Worm (Caenorhabditis elegans): ENCODE measurements around the gene sru-27.

The sru-27 gene

DNA sequence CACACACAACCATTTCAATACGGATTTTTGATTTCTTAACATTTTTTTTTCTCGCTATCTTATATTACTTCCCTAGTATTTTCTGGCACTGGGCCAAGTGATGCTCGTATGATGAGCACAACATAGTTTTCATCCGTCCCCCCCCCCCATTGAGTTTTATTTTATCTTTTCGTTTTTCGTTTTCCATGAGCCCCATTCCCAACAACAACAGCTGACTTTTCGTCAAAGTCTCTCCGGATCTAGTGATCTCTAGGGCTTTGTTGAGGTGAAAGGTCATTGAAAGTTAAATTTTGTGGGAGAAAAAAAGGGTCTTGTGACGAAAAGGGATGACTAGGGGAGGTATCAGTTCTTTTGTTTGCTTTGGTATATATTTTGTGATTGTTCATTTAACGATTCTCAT is 18.4 kb upstream of the sru-27 start (continued):
- TF ChIP-seq nhr-85 (tag) (no peak), rnt-1 (tag; optimal IDR thresholded peaks at IDR 0.05) (peak; percentile 83), nhr-28 (tag; optimal IDR thresholded peaks at IDR 0.05) (no peak)

DNA sequence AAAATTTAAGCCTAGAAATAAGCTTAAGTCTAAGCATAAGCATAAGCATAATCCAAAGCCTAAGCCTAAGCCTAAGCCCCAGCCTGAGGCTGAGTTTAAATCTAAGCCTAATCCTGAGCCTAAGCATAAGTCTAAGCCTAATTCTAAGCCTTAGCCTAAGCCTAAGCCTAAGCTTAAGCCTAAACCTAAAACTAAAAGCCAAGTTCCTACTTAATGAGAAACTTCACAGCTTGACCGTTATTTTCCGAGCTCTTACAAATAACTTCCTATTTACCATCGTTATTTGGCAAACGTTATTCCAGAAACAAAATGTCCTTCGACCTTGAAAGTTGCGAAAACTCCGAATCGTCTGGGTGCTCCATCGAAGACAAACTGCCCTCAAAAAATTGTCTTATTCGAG is 17.5 kb upstream of the sru-27 start, which contains the start of gene C38C3.4:
Gene C38C3.4, plus strand, starts transcription at position 301 of the 400 bp plus-strand sequence.
- TF ChIP-seq isw-1 (GFP tag; IDR thresholded peaks at IDR 0.05) (no peak), nhr-28 (tag; optimal IDR thresholded peaks at IDR 0.05) (no peak), vab-15 (tag; optimal IDR thresholded peaks at IDR 0.05) (no peak), C04F5.9 (tag; optimal IDR thresholded peaks at IDR 0.05) (no peak), dpl-1 (GFP tag; optimal IDR thresholded peaks at IDR 0.05) (no peak), nhr-76 (tag; optimal IDR thresholded peaks at IDR 0.05) (no peak), unc-86 (tag; optimal IDR thresholded peaks at IDR 0.05) (no peak), nhr-90 (tag; optimal IDR thresholded peaks at IDR 0.05; ENCODE audit: poor library complexity) (no peak), lin-14 (GFP tag; optimal IDR thresholded peaks at IDR 0.05) (no peak), ceh-63 (GFP tag; optimal IDR thresholded peaks at IDR 0.05) (no peak), ama-1 (optimal IDR thresholded peaks at IDR 0.05) (no peak), unc-130 (tag; optimal IDR thresholded peaks at IDR 0.05) (no peak), fos-1 (tag; optimal IDR thresholded peaks at IDR 0.05) (no peak), fkh-10 (GFP tag; optimal IDR thresholded peaks at IDR 0.05) (no peak), ceh-8 (GFP tag; optimal IDR thresholded peaks at IDR 0.05) (no peak)

DNA sequence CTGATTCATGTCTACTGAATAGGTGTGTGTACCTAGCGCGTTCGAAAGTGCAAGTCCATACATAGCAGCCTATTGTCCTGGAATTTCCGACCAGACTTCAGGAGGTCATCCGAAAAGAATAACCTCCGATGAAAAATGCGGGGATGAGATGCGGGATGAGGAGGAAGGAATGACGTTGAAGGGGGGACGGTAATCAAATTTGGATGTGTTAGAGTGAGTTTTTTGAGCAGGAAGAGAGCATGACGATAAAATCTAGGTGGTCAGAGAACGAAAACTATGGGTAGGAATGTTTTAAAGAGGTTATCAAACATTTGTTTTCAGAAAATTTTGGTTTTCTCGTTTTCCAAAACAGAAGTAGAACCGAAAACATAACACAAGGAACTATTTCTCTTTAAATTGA is 13.2 kb upstream of the sru-27 start:
- TF ChIP-seq ces-1 (GFP tag; optimal IDR thresholded peaks at IDR 0.05) (peak; percentile 76), mab-9 (GFP tag; IDR thresholded peaks at IDR 0.05) (no peak), lir-3 (tag; optimal IDR thresholded peaks at IDR 0.05; ENCODE audit: poor library complexity) (no peak), C04F5.9 (tag; optimal IDR thresholded peaks at IDR 0.05) (no peak), nhr-20 (tag; optimal IDR thresholded peaks at IDR 0.05) (no peak), unc-86 (tag; optimal IDR thresholded peaks at IDR 0.05) (no peak), nhr-76 (tag; optimal IDR thresholded peaks at IDR 0.05) (no peak), lin-39 (tag; optimal IDR thresholded peaks at IDR 0.05) (no peak), nhr-237 (tag; optimal IDR thresholded peaks at IDR 0.05) (no peak), mdl-1 (tag; optimal IDR thresholded peaks at IDR 0.05) (no peak), snpc-4 (tag; optimal IDR thresholded peaks at IDR 0.05) (no peak), hlh-17 (GFP tag; optimal IDR thresholded peaks at IDR 0.05; ENCODE audit: borderline replicate concordance) (no peak), unc-62 (GFP tag; optimal IDR thresholded peaks at IDR 0.05) (no peak), vab-15 (tag; optimal IDR thresholded peaks at IDR 0.05) (no peak), sup-37 (GFP tag; optimal IDR thresholded peaks at IDR 0.05) (no peak), pqm-1 (tag; optimal IDR thresholded peaks at IDR 0.05) (no peak), dpl-1 (GFP tag; optimal IDR thresholded peaks at IDR 0.05) (no peak), tbx-2 (tag; optimal IDR thresholded peaks at IDR 0.05) (no peak), unc-98 (GFP tag; IDR thresholded peaks at IDR 0.05) (no peak), nhr-19 (GFP tag; conservative IDR thresholded peaks at IDR 0.05) (no peak), nhr-28 (tag; optimal IDR thresholded peaks at IDR 0.05) (no peak), ama-1 (optimal IDR thresholded peaks at IDR 0.05) (no peak), lin-14 (GFP tag; optimal IDR thresholded peaks at IDR 0.05) (peak; percentile 84), fkh-10 (GFP tag; optimal IDR thresholded peaks at IDR 0.05) (peak; percentile 94)

- TF ChIP-seq C04F5.9 (tag; optimal IDR thresholded peaks at IDR 0.05) (no peak), pag-3 (tag; optimal IDR thresholded peaks at IDR 0.05; ENCODE audit: borderline replicate concordance, insufficient read depth) (no peak), ztf-4 (tag; optimal IDR thresholded peaks at IDR 0.05) (no peak), elt-3 (tag; optimal IDR thresholded peaks at IDR 0.05) (no peak), ceh-88 (GFP tag; IDR thresholded peaks at IDR 0.05) (no peak), egl-13 (tag; optimal IDR thresholded peaks at IDR 0.05) (no peak), fkh-8 (tag; optimal IDR thresholded peaks at IDR 0.05) (peak; percentile 85), nhr-12 (tag; optimal IDR thresholded peaks at IDR 0.05) (no peak), sox-4 (tag; optimal IDR thresholded peaks at IDR 0.05) (peak; percentile 2), nhr-90 (tag; optimal IDR thresholded peaks at IDR 0.05; ENCODE audit: poor library complexity) (no peak), nhr-84 (tag; optimal IDR thresholded peaks at IDR 0.05) (no peak), fos-1 (tag; optimal IDR thresholded peaks at IDR 0.05) (no peak), lin-14 (GFP tag; optimal IDR thresholded peaks at IDR 0.05) (peak; percentile 30), nhr-71 (tag; optimal IDR thresholded peaks at IDR 0.05) (peak; percentile 48), elt-2 (tag; optimal IDR thresholded peaks at IDR 0.05) (no peak), blmp-1 (tag; optimal IDR thresholded peaks at IDR 0.05) (no peak), lir-3 (tag; optimal IDR thresholded peaks at IDR 0.05; ENCODE audit: poor library complexity) (no peak), xbp-1 (tag; optimal IDR thresholded peaks at IDR 0.05) (no peak), dsc-1 (tag; optimal IDR thresholded peaks at IDR 0.05) (peak; percentile 70), lin-35 (GFP tag; optimal IDR thresholded peaks at IDR 0.05) (no peak)
Observed at ce11 chrV:1487262-1487661, 12.0 kb upstream of the sru-27 start.

All from whole organism, L1 larva.